Fruit fly (Drosophila melanogaster) whole organism, prepupa: ENCODE results near the gene Oat.

Source experiments
- CG10631 ChIP-seq: fragments of 200-800 bp; sonication (Bioruptor generic); optimal IDR thresholded peaks from 2 replicates; lab custom pipeline; 2016; ENCODE audit warnings: missing biosample characterization, missing genetic modification characterization
- CG10669 ChIP-seq: fragments of 200-800 bp; sonication (Bioruptor generic); optimal IDR thresholded peaks from 3 replicates; lab custom pipeline; 2018; ENCODE audit warnings: missing biosample characterization, mild to moderate bottlenecking, missing genetic modification characterization, moderate library complexity
- CG11294 ChIP-seq: fragments of 200-800 bp; sonication (Bioruptor generic); IDR thresholded peaks from 2 replicates; pipeline ENCODE4 v1.3.6; 2022; ENCODE audit warnings: missing biosample characterization, missing genetic modification characterization
- CG11762 ChIP-seq: fragments of 200-800 bp; sonication (Bioruptor generic); optimal IDR thresholded peaks from 3 replicates; lab custom pipeline; 2016; ENCODE audit warnings: missing biosample characterization, missing genetic modification characterization; ENCODE audit not compliant: insufficient read depth
- CG11902 ChIP-seq: fragments of 200-800 bp; sonication (Bioruptor generic); optimal IDR thresholded peaks from 3 replicates; lab custom pipeline; 2016; ENCODE audit warnings: missing biosample characterization, missing genetic modification characterization
- CG15336 ChIP-seq: fragments of 200-800 bp; sonication (Bioruptor generic); IDR thresholded peaks from 2 replicates; pipeline ENCODE4 v1.3.6; 2022; ENCODE audit warnings: missing biosample characterization, missing genetic modification characterization
- CG3032 ChIP-seq: fragments of 200-800 bp; optimal IDR thresholded peaks from 2 replicates; lab custom pipeline; 2019; ENCODE audit warnings: missing biosample characterization, mild to moderate bottlenecking, missing genetic modification characterization, moderate library complexity
- CG31627 ChIP-seq: fragments of 200-800 bp; sonication (Bioruptor generic); optimal IDR thresholded peaks from 3 replicates; lab custom pipeline; 2016; ENCODE audit warnings: missing biosample characterization, missing genetic modification characterization
- CG32006 ChIP-seq: fragments of 200-800 bp; sonication (Bioruptor generic); optimal IDR thresholded peaks from 3 replicates; lab custom pipeline; 2017; ENCODE audit warnings: missing biosample characterization, mild to moderate bottlenecking, missing genetic modification characterization
- CG34406 ChIP-seq: fragments of 200-800 bp; sonication (Bioruptor generic); optimal IDR thresholded peaks from 3 replicates; lab custom pipeline; 2016; ENCODE audit warnings: missing biosample characterization, missing genetic modification characterization
- CG3919 ChIP-seq: fragments of 200-800 bp; sonication (Bioruptor generic); optimal IDR thresholded peaks from 3 replicates; lab custom pipeline; 2016; ENCODE audit warnings: missing biosample characterization, missing genetic modification characterization
- CG4318 ChIP-seq: fragments of 200-800 bp; sonication (Bioruptor generic); optimal IDR thresholded peaks from 3 replicates; lab custom pipeline; 2017; ENCODE audit warnings: missing biosample characterization, mild to moderate bottlenecking, missing genetic modification characterization
- CG6163 ChIP-seq: fragments of 200-800 bp; sonication (Bioruptor generic); IDR thresholded peaks from 3 replicates; pipeline ENCODE4 v1.3.6; 2022; ENCODE audit warnings: missing biosample characterization, missing genetic modification characterization
- CG6276 ChIP-seq: fragments of 200-800 bp; sonication (Bioruptor generic); optimal IDR thresholded peaks from 2 replicates; lab custom pipeline; 2017; ENCODE audit warnings: missing biosample characterization, mild to moderate bottlenecking, missing genetic modification characterization
- CG6792 ChIP-seq: fragments of 200-800 bp; sonication (Bioruptor generic); optimal IDR thresholded peaks from 3 replicates; lab custom pipeline; 2016; ENCODE audit warnings: missing biosample characterization, missing genetic modification characterization
- CG6808 ChIP-seq: fragments of 200-800 bp; sonication (Bioruptor generic); optimal IDR thresholded peaks from 3 replicates; lab custom pipeline; 2017; ENCODE audit warnings: missing biosample characterization, missing genetic modification characterization, mild to moderate bottlenecking, moderate library complexity, missing genetic modification reagents
- CG6854 ChIP-seq: fragments of 200-800 bp; sonication (Bioruptor generic); optimal IDR thresholded peaks from 2 replicates; lab custom pipeline; 2017; ENCODE audit warnings: missing biosample characterization, mild to moderate bottlenecking, missing genetic modification characterization
- CG7368 ChIP-seq: fragments of 200-800 bp; sonication (Bioruptor generic); optimal IDR thresholded peaks from 3 replicates; lab custom pipeline; 2016; ENCODE audit warnings: missing biosample characterization, missing genetic modification characterization
- CG8632 ChIP-seq: fragments of 200-800 bp; sonication (Bioruptor generic); optimal IDR thresholded peaks from 3 replicates; lab custom pipeline; 2016; ENCODE audit warnings: missing biosample characterization, missing genetic modification characterization
- CG9139 ChIP-seq: fragments of 200-800 bp; sonication (Bioruptor generic); optimal IDR thresholded peaks from 3 replicates; lab custom pipeline; 2017; ENCODE audit warnings: missing biosample characterization, mild to moderate bottlenecking, missing genetic modification characterization
- Eip75B ChIP-seq: fragments of 200-800 bp; sonication (Bioruptor generic); optimal IDR thresholded peaks from 3 replicates; lab custom pipeline; 2016; ENCODE audit warnings: missing biosample characterization, missing genetic modification characterization
- Eip78C ChIP-seq: fragments of 200-800 bp; sonication (Bioruptor generic); peaks from one replicate; lab custom pipeline; 2016; ENCODE audit warnings: missing biosample characterization, missing genetic modification characterization
- Eip93F ChIP-seq: fragments of 200-800 bp; sonication (Bioruptor generic); optimal IDR thresholded peaks from 2 replicates; lab custom pipeline; 2016; ENCODE audit warnings: missing biosample characterization, mild to moderate bottlenecking, missing genetic modification characterization
- Ets21C ChIP-seq: fragments of 200-800 bp; sonication (Bioruptor generic); optimal IDR thresholded peaks from 3 replicates; lab custom pipeline; 2016; ENCODE audit warnings: missing biosample characterization, missing genetic modification characterization
- Ets96B ChIP-seq: fragments of 200-800 bp; optimal IDR thresholded peaks from 2 replicates; lab custom pipeline; 2019; ENCODE audit warnings: missing biosample characterization, mild to moderate bottlenecking, missing genetic modification characterization, moderate library complexity
- Gug ChIP-seq: fragments of 200-800 bp; sonication (Bioruptor generic); IDR thresholded peaks from 2 replicates; pipeline ENCODE4 v1.3.6; 2022; ENCODE audit warnings: missing biosample characterization, missing genetic modification characterization
- Hr4 ChIP-seq: fragments of 200-800 bp; sonication (Bioruptor generic); optimal IDR thresholded peaks from 3 replicates; lab custom pipeline; 2016; ENCODE audit warnings: missing biosample characterization, missing genetic modification characterization
- Lpt ChIP-seq: fragments of 200-800 bp; sonication (Bioruptor generic); optimal IDR thresholded peaks from 3 replicates; lab custom pipeline; 2016; ENCODE audit warnings: missing biosample characterization, missing genetic modification characterization
- Met ChIP-seq: fragments of 200-800 bp; sonication (Bioruptor generic); optimal IDR thresholded peaks from 3 replicates; lab custom pipeline; 2016; ENCODE audit warnings: missing biosample characterization, missing genetic modification characterization
- OdsH ChIP-seq: fragments of 200-800 bp; sonication (Bioruptor generic); optimal IDR thresholded peaks from 3 replicates; lab custom pipeline; 2016; ENCODE audit warnings: missing biosample characterization, missing genetic modification characterization
- Smox ChIP-seq: fragments of 200-800 bp; sonication (Bioruptor generic); optimal IDR thresholded peaks from 3 replicates; lab custom pipeline; 2016; ENCODE audit warnings: missing biosample characterization, missing genetic modification characterization
- Sox102F ChIP-seq: fragments of 200-800 bp; sonication (Bioruptor generic); optimal IDR thresholded peaks from 2 replicates; lab custom pipeline; 2016; ENCODE audit warnings: missing biosample characterization, mild to moderate bottlenecking, missing genetic modification characterization
- Sox14 ChIP-seq: fragments of 200-800 bp; sonication (Bioruptor generic); optimal IDR thresholded peaks from 3 replicates; lab custom pipeline; 2016; ENCODE audit warnings: missing biosample characterization, missing genetic modification characterization
- Sox15 ChIP-seq: fragments of 200-800 bp; sonication (Bioruptor generic); optimal IDR thresholded peaks from 3 replicates; lab custom pipeline; 2016; ENCODE audit warnings: missing biosample characterization, missing genetic modification characterization
- achi ChIP-seq: fragments of 200-800 bp; sonication (Bioruptor generic); optimal IDR thresholded peaks from 3 replicates; lab custom pipeline; 2016; ENCODE audit warnings: missing biosample characterization, missing genetic modification characterization
- acj6 ChIP-seq: fragments of 200-800 bp; sonication (Bioruptor generic); optimal IDR thresholded peaks from 3 replicates; lab custom pipeline; 2016; ENCODE audit warnings: missing biosample characterization, missing genetic modification characterization
- cyc ChIP-seq: fragments of 200-800 bp; sonication (Bioruptor generic); optimal IDR thresholded peaks from 3 replicates; lab custom pipeline; 2016; ENCODE audit warnings: missing biosample characterization, missing genetic modification characterization
- dsx ChIP-seq: fragments of 200-800 bp; optimal IDR thresholded peaks from 3 replicates; lab custom pipeline; 2019; ENCODE audit warnings: missing biosample characterization, mild to moderate bottlenecking, missing genetic modification characterization, moderate library complexity; ENCODE audit not compliant: poor library complexity, severe bottlenecking
- eg ChIP-seq: fragments of 200-800 bp; sonication (Bioruptor generic); IDR thresholded peaks from 3 replicates; pipeline ENCODE4 v1.3.6; 2022; ENCODE audit warnings: missing biosample characterization, missing genetic modification characterization
- fd59A ChIP-seq: fragments of 200-800 bp; sonication (Bioruptor generic); optimal IDR thresholded peaks from 2 replicates; lab custom pipeline; 2017; ENCODE audit warnings: missing biosample characterization, mild to moderate bottlenecking, missing genetic modification characterization, missing genetic modification reagents
- fd85E ChIP-seq: fragments of 200-800 bp; sonication (Bioruptor generic); optimal IDR thresholded peaks from 3 replicates; lab custom pipeline; 2016; ENCODE audit warnings: missing biosample characterization, missing genetic modification characterization
- fkh ChIP-seq: fragments of 200-800 bp; sonication (Bioruptor generic); optimal IDR thresholded peaks from 3 replicates; lab custom pipeline; 2017; ENCODE audit warnings: missing biosample characterization, mild to moderate bottlenecking, missing genetic modification characterization, moderate library complexity
- lz ChIP-seq: fragments of 200-800 bp; sonication (Bioruptor generic); optimal IDR thresholded peaks from 3 replicates; lab custom pipeline; 2016; ENCODE audit warnings: missing biosample characterization, missing genetic modification characterization
- pdm3 ChIP-seq: fragments of 200-800 bp; sonication (Bioruptor generic); optimal IDR thresholded peaks from 3 replicates; lab custom pipeline; 2016; ENCODE audit warnings: missing biosample characterization, missing genetic modification characterization
- spab ChIP-seq: fragments of 200-800 bp; sonication (Bioruptor generic); optimal IDR thresholded peaks from 2 replicates; lab custom pipeline; 2017; ENCODE audit warnings: missing biosample characterization, mild to moderate bottlenecking, missing genetic modification characterization, missing genetic modification reagents
- svp ChIP-seq: fragments of 200-800 bp; sonication (Bioruptor generic); peaks from one replicate; lab custom pipeline; 2016; ENCODE audit warnings: missing biosample characterization, missing genetic modification characterization
- topi ChIP-seq: fragments of 200-800 bp; sonication (Bioruptor generic); optimal IDR thresholded peaks from 3 replicates; lab custom pipeline; 2016; ENCODE audit warnings: missing biosample characterization, missing genetic modification characterization
- vri ChIP-seq: fragments of 200-800 bp; sonication (Bioruptor generic); optimal IDR thresholded peaks from 3 replicates; lab custom pipeline; 2016; ENCODE audit warnings: missing biosample characterization, mild to moderate bottlenecking, missing genetic modification characterization

Gene Oat

dm6 chr3L:19676050-19676449, 26.4 kb upstream of the Oat start (continued):
- TF ChIP-seq acj6 (peak; percentile 25), CG31627 (GFP tag; lab: Kevin White, UChicago) (peak; percentile 27), CG32006 (GFP tag; lab: Kevin White, UChicago) (peak; percentile 56), Sox14 (GFP tag; lab: Kevin White, UChicago) (peak; percentile 21), CG15336 (peak; percentile 42; the same call in 1 of the 2 replicates), vri (GFP tag; lab: Kevin White, UChicago) (no peak), CG6808 (GFP tag; lab: Kevin White, UChicago) (peak; percentile 39), Ets96B (tag; lab: Kevin White, UChicago) (no peak), Gug (GFP tag; lab: Robert Waterston, UW) (no peak), svp (GFP tag; lab: Kevin White, UChicago) (peak; percentile 76), fkh (GFP tag; lab: Kevin White, UChicago) (no peak), OdsH (GFP tag; lab: Kevin White, UChicago) (peak; percentile 34), CG7368 (GFP tag; lab: Kevin White, UChicago) (no peak), CG6792 (GFP tag; lab: Kevin White, UChicago) (peak; percentile 51)

DNA sequence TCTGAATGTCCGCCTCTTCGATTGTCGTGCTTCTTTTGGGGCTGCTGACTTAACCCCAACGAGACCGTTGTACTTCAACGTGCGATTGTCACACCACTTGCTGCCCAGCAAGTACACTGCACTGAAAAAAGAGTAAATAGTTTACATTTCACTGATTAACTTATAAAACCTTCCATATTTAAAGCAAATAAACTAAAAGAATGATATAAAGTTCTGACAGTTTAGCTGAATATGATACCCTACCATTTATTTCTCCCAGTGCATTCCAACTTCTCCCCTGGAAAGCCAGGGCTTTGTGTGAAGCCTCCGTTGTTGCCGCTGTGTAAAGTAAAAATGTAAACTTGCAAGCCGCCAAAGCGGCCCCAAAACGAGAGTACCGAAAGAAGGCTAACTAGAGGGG, 24.7 kb upstream of the Oat start:
- TF ChIP-seq CG4318 (GFP tag; lab: Kevin White, UChicago), result no peak
- TF ChIP-seq fd59A, result no peak
- TF ChIP-seq CG3919 (GFP tag; lab: Kevin White, UChicago), result peak; percentile 60
- peak; percentile 5 for TF ChIP-seq CG7368 (GFP tag; lab: Kevin White, UChicago)
- peak; percentile 28 for TF ChIP-seq spab (GFP tag; lab: Kevin White, UChicago)
- TF ChIP-seq lz (GFP tag; lab: Kevin White, UChicago), result peak; percentile 29
- no peak for TF ChIP-seq CG11294 (GFP tag; lab: Robert Waterston, UW)
- TF ChIP-seq CG10669 (GFP tag; lab: Kevin White, UChicago), result peak; percentile 43
- peak; percentile 4 for TF ChIP-seq CG9139 (GFP tag; lab: Kevin White, UChicago)
- TF ChIP-seq Smox (GFP tag; lab: Kevin White, UChicago), result peak; percentile 40
- TF ChIP-seq Eip75B (GFP tag; lab: Kevin White, UChicago), result peak; percentile 43
- no peak for TF ChIP-seq fkh (GFP tag; lab: Kevin White, UChicago)
- peak; percentile 58; the same call in 1 of the 3 replicates for TF ChIP-seq CG6163 (GFP tag; lab: Robert Waterston, UW)
- peak; percentile 43 for TF ChIP-seq CG31627 (GFP tag; lab: Kevin White, UChicago)
- peak; percentile 44 for TF ChIP-seq achi (GFP tag; lab: Kevin White, UChicago)
- TF ChIP-seq CG32006 (GFP tag; lab: Kevin White, UChicago), result peak; percentile 40
- TF ChIP-seq CG6276, result no peak
- peak; percentile 50 for TF ChIP-seq topi
- peak; percentile 25 for TF ChIP-seq Sox14 (GFP tag; lab: Kevin White, UChicago)
- peak; percentile 23 for TF ChIP-seq CG8632 (GFP tag; lab: Kevin White, UChicago)
- peak; percentile 28 for TF ChIP-seq Hr4 (GFP tag; lab: Kevin White, UChicago)
- TF ChIP-seq Met, result peak; percentile 56
- peak; percentile 49; the same call in 1 of the 3 replicates for TF ChIP-seq eg (GFP tag; lab: Robert Waterston, UW)
- peak; percentile 55 for TF ChIP-seq cyc (GFP tag; lab: Kevin White, UChicago)
- TF ChIP-seq CG3032, result peak; percentile 44
- peak; percentile 34 for TF ChIP-seq CG10631 (GFP tag; lab: Kevin White, UChicago)
- peak; percentile 24 for TF ChIP-seq Sox15 (GFP tag; lab: Kevin White, UChicago)
- TF ChIP-seq Lpt (GFP tag; lab: Kevin White, UChicago), result no peak
- no peak for TF ChIP-seq fd85E
- TF ChIP-seq Ets21C (GFP tag; lab: Kevin White, UChicago), result peak; percentile 23
- TF ChIP-seq Eip78C, result peak; percentile 87
- TF ChIP-seq svp (GFP tag; lab: Kevin White, UChicago), result peak; percentile 77
- peak; percentile 12 for TF ChIP-seq vri (GFP tag; lab: Kevin White, UChicago)
- TF ChIP-seq dsx, result peak; percentile 31
- TF ChIP-seq CG15336, result peak; percentile 30; the same call in 1 of the 2 replicates
- no peak for TF ChIP-seq Eip93F (GFP tag; lab: Kevin White, UChicago)
- TF ChIP-seq CG6854 (GFP tag; lab: Kevin White, UChicago), result no peak
- TF ChIP-seq Sox102F (GFP tag; lab: Kevin White, UChicago), result peak; percentile 41
- TF ChIP-seq CG11902, result peak; percentile 14
- 0 out of 2 replicates have a peak, but pooled peaks have one; percentile 13 for TF ChIP-seq Gug (GFP tag; lab: Robert Waterston, UW)
- peak; percentile 50 for TF ChIP-seq acj6
- TF ChIP-seq Ets96B (tag; lab: Kevin White, UChicago), result peak; percentile 56
- TF ChIP-seq OdsH (GFP tag; lab: Kevin White, UChicago), result peak; percentile 47
- TF ChIP-seq CG11762 (GFP tag; lab: Kevin White, UChicago), result no peak
- TF ChIP-seq CG34406 (GFP tag; lab: Kevin White, UChicago), result peak; percentile 25
- TF ChIP-seq pdm3 (GFP tag; lab: Kevin White, UChicago), result peak; percentile 45
